Worm (Caenorhabditis elegans) whole organism, young adult: Measurements from ENCODE around the gene fbxb-16.
"Not testable (repeated sequence)": the region's sequence is repeated elsewhere in the genome, so short reads cannot be mapped to it uniquely, and the experiment has no call there.

Source experiments
- B0035.1 ChIP-seq: sonication (generic microtip); optimal IDR thresholded peaks from 2 replicates; lab custom pipeline; 2016; ENCODE audit warnings: missing genetic modification characterization, mild to moderate bottlenecking, missing compliant biosample characterization, missing genotype, missing genetic modification reagents
- B0336.3 ChIP-seq: fragments of 200-800 bp; sonication (Bioruptor generic); IDR thresholded peaks from 2 replicates; pipeline ENCODE4 v1.3.6; 2022; ENCODE audit warnings: missing genetic modification characterization, missing compliant biosample characterization
- D2030.7 ChIP-seq: fragments of 200-800 bp; sonication (Bioruptor generic); IDR thresholded peaks from 2 replicates; pipeline ENCODE4 v1.3.6; 2022; ENCODE audit warnings: missing genetic modification reagents, missing genetic modification characterization, missing compliant biosample characterization
- Y53F4B.3 ChIP-seq: fragments of 200-800 bp; sonication (Bioruptor generic); IDR thresholded peaks from 2 replicates; pipeline ENCODE4 v1.3.6; 2022; ENCODE audit warnings: missing genetic modification reagents, missing genetic modification characterization, missing compliant biosample characterization
- Y53G8AR.9 ChIP-seq: fragments of 200-800 bp; sonication (Bioruptor generic); conservative IDR thresholded peaks from 2 replicates; pipeline ENCODE4 v1.3.6; 2022; ENCODE audit warnings: missing genetic modification reagents, missing genetic modification characterization, missing compliant biosample characterization
- Y67H2A.10 ChIP-seq: fragments of 200-800 bp; sonication (Bioruptor generic); conservative IDR thresholded peaks from 2 replicates; pipeline ENCODE4 v1.3.6; 2022; ENCODE audit warnings: missing genetic modification reagents, missing genetic modification characterization, missing compliant biosample characterization
- ZK185.1 ChIP-seq: sonication (generic microtip); optimal IDR thresholded peaks from 2 replicates; lab custom pipeline; 2016; ENCODE audit warnings: mild to moderate bottlenecking, missing genetic modification characterization, missing compliant biosample characterization; ENCODE audit not compliant: poor library complexity, severe bottlenecking
- attf-6 ChIP-seq: fragments of 200-800 bp; sonication (Bioruptor generic); IDR thresholded peaks from 2 replicates; pipeline ENCODE4 v1.3.6; 2022; ENCODE audit warnings: missing genetic modification reagents, missing genetic modification characterization, missing compliant biosample characterization
- ceh-40 ChIP-seq: fragments of 200-800 bp; sonication (Bioruptor generic); IDR thresholded peaks from 2 replicates; pipeline ENCODE4 v1.3.6; 2022; ENCODE audit warnings: missing genetic modification characterization, missing compliant biosample characterization
- ceh-79 ChIP-seq: sonication (generic microtip); optimal IDR thresholded peaks from 2 replicates; lab custom pipeline; 2017; ENCODE audit warnings: mild to moderate bottlenecking, missing genetic modification characterization, missing compliant biosample characterization
- ceh-91 ChIP-seq: fragments of 200-800 bp; sonication (Bioruptor generic); IDR thresholded peaks from 2 replicates; pipeline ENCODE4 v1.3.6; 2022; ENCODE audit warnings: missing genetic modification reagents, missing genetic modification characterization, missing compliant biosample characterization
- chd-7 ChIP-seq: sonication (generic microtip); optimal IDR thresholded peaks from 2 replicates; lab custom pipeline; 2016; ENCODE audit warnings: mild to moderate bottlenecking, missing genetic modification characterization, moderate library complexity, missing compliant biosample characterization
- dpl-1 ChIP-seq: fragments of 150-350 bp; optimal IDR thresholded peaks from 2 replicates; lab custom pipeline; 2014; ENCODE audit warnings: missing biosample characterization, missing genetic modification reagents, missing genetic modification characterization
- efl-1 ChIP-seq: fragments of 150-350 bp; optimal IDR thresholded peaks from 2 replicates; lab custom pipeline; 2014; ENCODE audit warnings: missing biosample characterization, missing genetic modification reagents, missing genetic modification characterization
- lin-35 ChIP-seq, 3 experiments: fragments of 150-350 bp in 2 of 3; sonication (generic microtip) in 1 of 3; optimal IDR thresholded peaks; 2 replicates each; lab custom pipeline; 2014 to 2018; ENCODE audit warnings: missing biosample characterization in 3 of 3, missing genetic modification characterization in 3 of 3, missing genetic modification reagents in 3 of 3
- lsl-1 ChIP-seq: fragments of 200-800 bp; sonication (Bioruptor generic); optimal IDR thresholded peaks from 2 replicates; lab custom pipeline; 2018; ENCODE audit warnings: mild to moderate bottlenecking, missing genetic modification characterization, moderate library complexity, missing compliant biosample characterization
- mcd-1 ChIP-seq: fragments of 200-800 bp; sonication (Bioruptor generic); IDR thresholded peaks from 2 replicates; pipeline ENCODE4 v1.3.6; 2022; ENCODE audit warnings: missing genetic modification reagents, missing genetic modification characterization, missing compliant biosample characterization
- nfya-1 ChIP-seq: sonication (generic microtip); optimal IDR thresholded peaks from 2 replicates; lab custom pipeline; 2017; ENCODE audit warnings: antibody characterized with exemption, missing compliant biosample characterization, missing genetic modification characterization, borderline replicate concordance; ENCODE audit not compliant: insufficient read depth
- nhr-80 ChIP-seq: sonication (generic microtip); optimal IDR thresholded peaks from 2 replicates; lab custom pipeline; 2016; ENCODE audit warnings: missing genetic modification characterization, missing compliant biosample characterization
- somi-1 ChIP-seq: fragments of 200-800 bp; sonication (Bioruptor generic); optimal IDR thresholded peaks from 2 replicates; lab custom pipeline; 2018; ENCODE audit warnings: mild to moderate bottlenecking, missing genetic modification characterization, missing compliant biosample characterization
- unc-130 ChIP-seq: sonication (generic microtip); optimal IDR thresholded peaks from 2 replicates; lab custom pipeline; 2016; ENCODE audit warnings: missing genetic modification reagents, missing genetic modification characterization, missing compliant biosample characterization
- zfh-2 ChIP-seq: fragments of 200-800 bp; sonication (Bioruptor generic); conservative IDR thresholded peaks from 2 replicates; pipeline ENCODE4 v1.3.6; 2022; ENCODE audit warnings: missing genetic modification reagents, missing genetic modification characterization, missing compliant biosample characterization
- ztf-28 ChIP-seq: fragments of 200-800 bp; sonication (Bioruptor generic); IDR thresholded peaks from 2 replicates; pipeline ENCODE4 v1.3.6; 2022; ENCODE audit warnings: missing genetic modification reagents, missing genetic modification characterization, missing compliant biosample characterization

The fbxb-16 gene

DNA sequence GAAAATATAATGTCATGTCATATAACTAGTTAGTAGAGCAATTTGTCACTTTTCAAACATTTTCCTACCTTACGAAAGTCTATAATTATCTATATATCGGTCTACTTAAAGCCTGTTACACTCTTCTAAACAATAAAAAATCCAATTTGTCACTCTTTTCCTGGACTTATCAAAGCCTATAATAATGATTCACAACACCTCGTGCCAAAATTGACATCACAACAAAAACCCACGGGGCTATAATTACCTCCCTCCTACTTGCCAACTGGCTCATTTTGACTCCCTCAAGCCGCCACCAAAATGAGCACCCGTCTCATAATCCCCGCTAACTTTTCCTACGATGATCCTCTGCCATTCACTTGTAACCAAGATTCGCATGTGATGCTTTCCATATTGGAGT lies 15.3 kb downstream of the fbxb-16 start, which contains the start of gene srg-20:
srg-20 (plus strand) TSS at position 301 of the 400 bp plus-strand sequence.
- TF ChIP-seq mcd-1; B0336.3 (GFP tag; lab: Robert Waterston, UW); ceh-91 (GFP tag; lab: Robert Waterston, UW): not testable (repeated sequence)

DNA sequence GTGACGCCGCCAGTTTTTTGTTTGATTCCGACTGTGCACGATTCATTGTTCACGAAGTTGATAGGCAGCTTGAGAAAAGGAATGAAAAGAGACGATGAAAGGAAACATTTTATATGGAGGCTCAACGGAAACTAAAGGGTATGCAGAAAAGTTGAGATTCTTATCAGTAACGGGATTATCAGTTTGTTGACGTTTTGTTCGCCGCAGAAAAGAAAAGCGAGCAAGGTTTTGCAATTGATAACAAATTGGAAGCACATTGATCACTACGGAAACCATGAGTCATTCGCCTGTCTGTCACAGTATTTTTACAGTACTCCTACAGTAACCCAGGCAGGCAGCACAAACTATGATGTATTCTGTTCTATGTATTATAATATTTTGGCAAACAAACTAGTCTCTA lies 15.7 kb downstream of the fbxb-16 start:
- TF ChIP-seq ceh-40 (GFP tag; lab: Robert Waterston, UW) (no peak), nhr-80 (tag; lab: Kevin White, UChicago) (peak; percentile 9), zfh-2 (no peak)

DNA sequence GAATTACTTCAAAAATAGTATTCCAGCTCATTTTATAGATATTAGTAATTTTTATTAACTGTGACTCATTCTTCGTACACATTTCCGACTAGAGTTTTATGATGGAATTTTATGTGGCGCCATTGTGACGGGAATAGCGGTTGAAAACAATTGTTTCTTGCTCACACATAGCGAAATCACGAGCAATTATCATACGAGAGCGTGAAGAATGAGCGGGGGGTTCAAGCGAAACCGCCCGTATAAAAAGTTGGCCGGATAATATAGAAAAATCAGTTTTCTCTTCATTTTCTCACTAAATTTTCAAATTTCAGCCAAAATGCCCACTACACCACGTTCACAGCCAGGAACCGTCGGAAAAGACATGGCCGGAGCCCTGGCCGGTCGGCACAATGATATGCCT lies 18.2 kb downstream of the fbxb-16 start, which contains the start of gene C08E3.1:
C08E3.1 (plus strand) TSS at position 301 of the 400 bp plus-strand sequence.
- not testable (repeated sequence) for TF ChIP-seq Y53F4B.3 (GFP tag; lab: Robert Waterston, UW); unc-130 (GFP tag; lab: Kevin White, UChicago); D2030.7

DNA sequence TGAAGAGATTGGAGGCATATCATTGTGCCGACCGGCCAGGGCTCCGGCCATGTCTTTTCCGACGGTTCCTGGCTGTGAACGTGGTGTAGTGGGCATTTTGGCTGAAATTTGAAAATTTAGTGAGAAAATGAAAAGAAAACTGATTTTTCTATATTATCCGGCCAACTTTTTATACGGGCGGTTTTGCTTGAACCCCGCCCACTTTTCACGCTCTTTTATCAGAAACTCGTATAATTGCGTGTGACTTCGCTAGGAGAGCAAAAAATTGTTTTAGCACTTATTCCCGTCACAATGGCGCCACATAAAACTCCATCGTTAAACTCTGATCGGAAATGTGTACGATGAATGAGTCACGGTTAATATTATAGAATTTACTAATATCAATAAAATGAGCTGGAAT lies 19.5 kb downstream of the fbxb-16 start, which contains the start of gene C08E3.13:
C08E3.13 (minus strand) TSS at position 101 of the 400 bp plus-strand sequence.
- TF ChIP-seq lin-35 (GFP tag; optimal IDR thresholded peaks at IDR 0.05; lab: Kevin White, UChicago); Y67H2A.10 (GFP tag; lab: Robert Waterston, UW); ztf-28 (GFP tag; lab: Robert Waterston, UW): not testable (repeated sequence)

DNA sequence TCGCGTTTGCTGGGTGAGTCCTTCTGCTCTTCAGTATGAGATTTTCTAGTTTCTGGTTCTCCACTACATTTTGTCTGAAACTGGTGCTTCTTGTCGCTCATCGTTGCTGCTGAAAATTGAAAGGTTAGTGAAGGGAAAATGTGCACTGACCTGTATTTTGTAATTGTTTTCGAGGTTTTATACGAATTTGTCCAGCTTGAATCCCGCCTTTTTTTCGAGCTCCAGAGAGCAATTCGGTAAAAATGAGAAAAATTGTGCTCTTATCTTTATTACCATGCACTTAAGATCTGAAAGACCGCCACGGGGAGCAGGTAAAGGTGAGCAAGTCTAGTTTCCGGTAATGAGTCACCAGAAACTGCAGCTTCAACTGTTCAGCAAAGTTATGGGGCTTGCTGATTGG lies 23.9 kb downstream of the fbxb-16 start, which contains the start of gene C08E3.15:
C08E3.15 (minus strand) TSS at position 101 of the 400 bp plus-strand sequence.
- not testable (repeated sequence) for TF ChIP-seq nfya-1 (tag; lab: Kevin White, UChicago); Y53G8AR.9 (GFP tag; lab: Robert Waterston, UW); chd-7
- TF ChIP-seq, all 124 proteins: peak for 0; not testable (repeated sequence) for 124

DNA sequence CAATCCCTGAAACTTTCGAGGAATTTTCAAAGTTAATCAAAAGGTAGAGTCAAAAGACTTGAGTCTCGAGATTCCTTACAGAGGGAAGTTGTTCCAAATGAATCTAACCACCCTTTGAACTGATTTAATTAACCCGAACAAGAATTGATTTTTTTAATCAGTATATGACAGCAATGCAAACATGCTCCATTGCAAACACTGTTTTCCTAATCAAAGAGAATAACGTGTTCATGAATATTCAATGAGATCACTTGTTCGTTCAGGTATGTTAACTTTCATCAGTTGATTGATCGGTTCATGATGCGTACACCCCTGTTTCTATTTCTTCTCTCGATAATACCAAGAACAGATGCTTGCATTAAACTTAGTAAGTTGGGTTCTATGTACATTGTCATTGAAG lies 26.0 kb downstream of the fbxb-16 start, which contains the start of gene C08E3.14:
C08E3.14 (plus strand) TSS at position 301 of the 400 bp plus-strand sequence.
- no peak for TF ChIP-seq nfya-1 (tag; lab: Kevin White, UChicago)
- TF ChIP-seq attf-6 (GFP tag; lab: Robert Waterston, UW): no peak
- TF ChIP-seq efl-1: no peak

DNA sequence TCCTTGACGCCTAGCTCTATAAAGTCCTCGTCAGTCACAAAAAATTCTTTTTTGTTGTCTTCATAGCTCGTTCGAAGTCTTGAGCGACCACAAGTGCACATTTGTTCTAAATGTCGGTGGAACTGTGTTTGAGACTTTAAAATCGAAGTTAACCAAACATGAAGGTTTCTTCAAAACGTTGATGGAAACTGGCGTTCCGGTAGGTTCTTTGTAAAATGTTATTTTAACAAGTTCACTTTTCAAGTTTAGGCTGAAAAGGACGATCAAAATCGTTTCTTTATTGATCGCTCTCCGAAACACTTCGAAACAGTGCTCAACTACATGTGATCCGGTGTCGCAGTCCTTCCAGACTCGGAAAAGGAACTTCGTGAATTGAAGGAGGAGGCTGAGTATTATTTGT lies 27.1 kb downstream of the fbxb-16 start, which contains the start of gene fbxa-160:
fbxa-160 (minus strand) TSS at position 101 of the 400 bp plus-strand sequence.
- TF ChIP-seq ZK185.1 (tag; lab: Kevin White, UChicago): no peak

DNA sequence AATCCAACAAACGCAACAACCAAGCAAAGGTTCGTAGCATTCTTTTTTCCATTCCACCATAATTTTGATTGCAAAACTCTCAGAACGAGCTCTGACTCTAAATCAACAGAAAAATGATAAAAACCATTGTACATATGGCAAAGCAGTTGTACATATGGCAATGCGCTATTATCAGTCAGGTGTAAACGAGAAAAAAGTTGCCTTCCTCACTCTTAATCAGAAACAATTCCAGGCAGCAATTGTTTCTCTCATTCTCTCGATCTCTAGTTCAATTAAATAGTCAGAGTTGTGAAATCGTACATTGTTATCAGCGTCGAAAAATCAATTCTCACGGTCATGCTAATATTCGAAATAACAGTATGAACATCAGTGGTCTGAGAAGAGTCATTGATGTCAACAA lies 29.9 kb downstream of the fbxb-16 start:
- no peak for TF ChIP-seq somi-1 (GFP tag; lab: Kevin White, UChicago)
- no peak for TF ChIP-seq dpl-1
- no peak for TF ChIP-seq nfya-1 (tag; lab: Kevin White, UChicago)
- TF ChIP-seq B0035.1: no peak
- peak; percentile 5 for TF ChIP-seq nhr-80 (tag; lab: Kevin White, UChicago)
- TF ChIP-seq ceh-79 (tag; lab: Kevin White, UChicago): no peak
- no peak for TF ChIP-seq ceh-91 (GFP tag; lab: Robert Waterston, UW)

DNA sequence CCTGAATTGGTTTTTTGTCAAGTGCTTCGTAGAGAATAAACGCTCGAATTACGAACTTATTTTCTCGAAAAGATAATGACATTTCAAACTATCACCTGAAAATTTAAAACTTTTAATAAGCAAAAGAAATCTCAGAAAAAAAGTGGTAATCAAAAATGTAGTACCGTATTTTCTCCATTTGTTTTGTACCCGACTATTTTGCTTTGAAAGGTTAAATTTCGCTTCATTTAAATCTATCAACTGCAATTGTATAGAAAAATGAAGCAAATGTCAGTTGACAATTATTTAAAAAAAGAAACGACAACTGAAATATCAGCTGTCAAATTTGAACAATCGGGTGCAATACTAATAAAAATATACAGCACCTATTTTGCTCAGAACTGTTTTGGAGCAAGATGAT lies 30.5 kb downstream of the fbxb-16 start, which contains the start of gene fbxa-158:
fbxa-158 (minus strand) TSS at position 101 of the 400 bp plus-strand sequence.
- no peak for TF ChIP-seq lsl-1
